Fruit fly (Drosophila melanogaster): ENCODE results near the gene LysP.

- TF ChIP-seq CG8478 (optimal IDR thresholded peaks at IDR 0.05) (no peak), CTCF (optimal IDR thresholded peaks at IDR 0.05) (no peak)
These were observed 8.9 kb upstream of the LysP start, which contains the start of gene LysS for dm6 chr3L:1227303-1227797.

Measured in S2 (cell line).